Worm (Caenorhabditis elegans): ENCODE results near the gene pgph-3.
"Not testable (repeated sequence)": the region's sequence is repeated elsewhere in the genome, so short reads cannot be mapped to it uniquely, and the experiment has no call there.

- TF ChIP-seq tab-1 (GFP tag; IDR thresholded peaks at IDR 0.05): peak; percentile 67; the same call in 1 of the 2 replicates
- not testable (repeated sequence) for TF ChIP-seq med-1 (GFP tag; optimal IDR thresholded peaks at IDR 0.05; ENCODE audit: insufficient read depth); cog-1 (tag; optimal IDR thresholded peaks at IDR 0.05)
- TF ChIP-seq klf-2 (GFP tag; conservative IDR thresholded peaks at IDR 0.05): peak; percentile 64
Measured at ce11 chrV:5778216-5778615, 14.6 kb upstream of the pgph-3 start.

Measured in whole organism, midembryonic.